Worm (Caenorhabditis elegans): Measurements from ENCODE around the gene M153.5.

M153.5 gene

ce11 chrX:12106004-12106403, 37.8 kb upstream of the M153.5 start (continued):
- TF ChIP-seq ceh-82 (tag; optimal IDR thresholded peaks at IDR 0.05) (no peak), dmd-6 (GFP tag; IDR thresholded peaks at IDR 0.05) (peak; percentile 81), nhr-25 (tag; optimal IDR thresholded peaks at IDR 0.05; ENCODE audit: borderline replicate concordance, insufficient read depth) (peak; percentile 34), zip-2 (tag; optimal IDR thresholded peaks at IDR 0.05) (peak; percentile 83), ces-1 (GFP tag; optimal IDR thresholded peaks at IDR 0.05) (peak; percentile 77), nhr-237 (tag; optimal IDR thresholded peaks at IDR 0.05) (no peak)

- TF ChIP-seq daf-19 (GFP tag; conservative IDR thresholded peaks at IDR 0.05) (no peak), F26F4.8 (GFP tag; conservative IDR thresholded peaks at IDR 0.05) (no peak), pqm-1 (tag; optimal IDR thresholded peaks at IDR 0.05) (no peak), hlh-30 (tag; optimal IDR thresholded peaks at IDR 0.05; ENCODE audit: insufficient read depth) (no peak), lir-3 (tag; optimal IDR thresholded peaks at IDR 0.05) (no peak), ztf-11 (tag; optimal IDR thresholded peaks at IDR 0.05) (no peak), unc-39 (tag; optimal IDR thresholded peaks at IDR 0.05) (no peak), Y105C5A.15 (GFP tag; IDR thresholded peaks at IDR 0.05) (no peak), lin-39 (tag; optimal IDR thresholded peaks at IDR 0.05) (no peak), T20F7.1 (GFP tag; optimal IDR thresholded peaks at IDR 0.05) (no peak), nhr-77 (tag; optimal IDR thresholded peaks at IDR 0.05) (no peak), Y75B8A.6 (GFP tag; IDR thresholded peaks at IDR 0.05) (no peak), ceh-20 (GFP tag; IDR thresholded peaks at IDR 0.05) (no peak), arid-1 (GFP tag; conservative IDR thresholded peaks at IDR 0.05) (no peak), Y48G9A.11 (GFP tag; IDR thresholded peaks at IDR 0.05) (no peak)
Measured at ce11 chrX:12108517-12109216, 35.1 kb upstream of the M153.5 start, which contains the start of the genes W03G11.2 and lgc-13. W03G11.2 (minus strand) TSS chrX:12108617. lgc-13 (plus strand) TSS chrX:12109166.

ce11 chrX:12111213-12111612, 32.6 kb upstream of the M153.5 start, which contains the start of gene lgc-14:
lgc-14 (plus strand) TSS chrX:12111513.
- TF ChIP-seq pha-4 (GFP tag; IDR thresholded peaks at IDR 0.05): no peak
- no peak for TF ChIP-seq pha-4 (tag; optimal IDR thresholded peaks at IDR 0.05)
- TF ChIP-seq nhr-25 (tag; optimal IDR thresholded peaks at IDR 0.05; ENCODE audit: borderline replicate concordance, insufficient read depth): no peak
- TF ChIP-seq aly-2 (tag; optimal IDR thresholded peaks at IDR 0.05): no peak
- no peak for TF ChIP-seq zfp-2 (tag; optimal IDR thresholded peaks at IDR 0.05)
- TF ChIP-seq aha-1 (tag): no peak
- no peak for TF ChIP-seq madf-9 (GFP tag; conservative IDR thresholded peaks at IDR 0.05)
- TF ChIP-seq lin-1 (GFP tag; IDR thresholded peaks at IDR 0.05): no peak
- no peak for TF ChIP-seq hif-1 (tag; optimal IDR thresholded peaks at IDR 0.05)

- TF ChIP-seq set-16 (GFP tag; IDR thresholded peaks at IDR 0.05) (no peak), lin-13 (GFP tag; optimal IDR thresholded peaks at IDR 0.05) (no peak), lim-7 (GFP tag; IDR thresholded peaks at IDR 0.05) (no peak), lin-15B (tag; optimal IDR thresholded peaks at IDR 0.05) (no peak), dpl-1 (GFP tag; optimal IDR thresholded peaks at IDR 0.05) (no peak), spr-3 (GFP tag; optimal IDR thresholded peaks at IDR 0.05) (no peak), unc-62 (GFP tag; optimal IDR thresholded peaks at IDR 0.05 in 1 of 2) (no peak), unc-62 (tag; optimal IDR thresholded peaks at IDR 0.05) (no peak), lin-1 (GFP tag; IDR thresholded peaks at IDR 0.05) (no peak), T26A8.4 (GFP tag; IDR thresholded peaks at IDR 0.05) (no peak), egl-27 (tag; optimal IDR thresholded peaks at IDR 0.05) (no peak), attf-4 (tag; optimal IDR thresholded peaks at IDR 0.05) (no peak), fos-1 (tag; optimal IDR thresholded peaks at IDR 0.05) (no peak), zip-11 (GFP tag; IDR thresholded peaks at IDR 0.05) (no peak), lin-29 (GFP tag; IDR thresholded peaks at IDR 0.05) (no peak), nhr-237 (tag; optimal IDR thresholded peaks at IDR 0.05) (no peak), nhr-76 (tag; optimal IDR thresholded peaks at IDR 0.05) (no peak), lir-3 (tag; optimal IDR thresholded peaks at IDR 0.05) (no peak), aha-1 (tag) (no peak)
Measured at ce11 chrX:12114024-12114423, 29.8 kb upstream of the M153.5 start, which contains the start of gene lgc-15. lgc-15 (plus strand) TSS chrX:12114324.

Data from whole organism, L4 larva.